Worm (Caenorhabditis elegans) whole organism, midembryonic: ENCODE data around the gene prx-6.

Experiments used
- cog-1 ChIP-seq: sonication (generic microtip); optimal IDR thresholded peaks from 2 replicates; lab custom pipeline; 2016; ENCODE audit warnings: missing genetic modification characterization, missing compliant biosample characterization
- flt-1 ChIP-seq: fragments of 200-800 bp; sonication (Bioruptor generic); IDR thresholded peaks from 2 replicates; pipeline ENCODE4 v1.3.6; 2022; ENCODE audit warnings: missing genetic modification characterization, missing compliant biosample characterization
- klf-2 ChIP-seq: fragments of 200-800 bp; sonication (Bioruptor generic); conservative IDR thresholded peaks from 2 replicates; pipeline ENCODE4 v1.3.6; 2022; ENCODE audit warnings: missing genetic modification reagents, missing genetic modification characterization, missing compliant biosample characterization
- ref-1 ChIP-seq: fragments of 200-800 bp; sonication (Bioruptor generic); conservative IDR thresholded peaks from 2 replicates; pipeline ENCODE4 v1.3.6; 2022; ENCODE audit warnings: missing genetic modification reagents, missing genetic modification characterization, missing compliant biosample characterization
- tab-1 ChIP-seq: fragments of 200-800 bp; sonication (Bioruptor generic); IDR thresholded peaks from 2 replicates; pipeline ENCODE4 v1.3.6; 2022; ENCODE audit warnings: missing genetic modification characterization, missing compliant biosample characterization
- ztf-29 ChIP-seq: fragments of 200-800 bp; sonication (Bioruptor generic); IDR thresholded peaks from 2 replicates; pipeline ENCODE4 v1.3.6; 2022; ENCODE audit warnings: missing genetic modification reagents, missing genetic modification characterization, missing compliant biosample characterization

- TF ChIP-seq klf-2 (GFP tag; lab: Robert Waterston, UW) (no peak), ref-1 (GFP tag; lab: Robert Waterston, UW) (no peak), flt-1 (GFP tag; lab: Robert Waterston, UW) (no peak), ztf-29 (GFP tag; lab: Robert Waterston, UW) (no peak), cog-1 (tag; lab: Kevin White, UChicago) (no peak), tab-1 (no peak)
These were observed 28.2 kb downstream of the prx-6 start for ce11 chrV:4691657-4692056.
